Worm (Caenorhabditis elegans) whole organism, L4 larva: Measurements from ENCODE around the gene npr-27.

Experiments used
- F10B5.3 ChIP-seq: sonication (generic microtip); optimal IDR thresholded peaks from 2 replicates; lab custom pipeline; 2016; ENCODE audit warnings: mild to moderate bottlenecking, missing genetic modification characterization, missing compliant biosample characterization
- R02D3.7 ChIP-seq: fragments of 150-350 bp; sonication (generic microtip); optimal IDR thresholded peaks from 3 replicates; lab custom pipeline; 2014; ENCODE audit warnings: missing biosample characterization, missing genetic modification characterization
- T26A8.4 ChIP-seq: fragments of 200-800 bp; sonication (Bioruptor generic); IDR thresholded peaks from 2 replicates; pipeline ENCODE4 v1.3.6; 2022; ENCODE audit warnings: missing genetic modification characterization, missing compliant biosample characterization
- Y75B8A.6 ChIP-seq: fragments of 200-800 bp; sonication (Bioruptor generic); IDR thresholded peaks from 2 replicates; pipeline ENCODE4 v1.3.6; 2022; ENCODE audit warnings: missing genetic modification reagents, missing genetic modification characterization, missing compliant biosample characterization
- ZK546.5 ChIP-seq, 2 experiments: sonication (generic microtip); optimal IDR thresholded peaks; 2 replicates each; lab custom pipeline; 2017; ENCODE audit warnings: missing biosample characterization in 2 of 2, missing genetic modification characterization in 2 of 2
- aha-1 ChIP-seq: fragments of 150-350 bp; peaks from one replicate; lab custom pipeline; 2014; ENCODE audit warnings: missing biosample characterization, missing genetic modification characterization
- arid-1 ChIP-seq: fragments of 200-800 bp; sonication (Bioruptor generic); conservative IDR thresholded peaks from 2 replicates; pipeline ENCODE4 v1.3.6; 2022; ENCODE audit warnings: missing genetic modification reagents, missing genetic modification characterization, missing compliant biosample characterization
- ceh-20 ChIP-seq: fragments of 200-800 bp; sonication (Bioruptor generic); IDR thresholded peaks from 2 replicates; pipeline ENCODE4 v1.3.6; 2022; ENCODE audit warnings: missing genetic modification reagents, missing genetic modification characterization, missing compliant biosample characterization
- cey-2 ChIP-seq: sonication (generic microtip); optimal IDR thresholded peaks from 3 replicates; lab custom pipeline; 2017; ENCODE audit warnings: missing genetic modification characterization, mild to moderate bottlenecking, missing compliant biosample characterization, antibody characterized with exemption, borderline replicate concordance; ENCODE audit not compliant: insufficient read depth
- ctbp-1 ChIP-seq: fragments of 200-800 bp; sonication (Bioruptor generic); IDR thresholded peaks from 2 replicates; pipeline ENCODE4 v1.3.6; 2022; ENCODE audit warnings: missing genetic modification reagents, missing genetic modification characterization, missing compliant biosample characterization
- daf-12 ChIP-seq: fragments of 150-350 bp; optimal IDR thresholded peaks from 2 replicates; lab custom pipeline; 2014; ENCODE audit warnings: missing biosample characterization, missing genetic modification reagents, missing genetic modification characterization
- daf-8 ChIP-seq: fragments of 200-800 bp; sonication (Bioruptor generic); IDR thresholded peaks from 2 replicates; pipeline ENCODE4 v1.3.6; 2022; ENCODE audit warnings: missing genetic modification characterization, missing compliant biosample characterization
- dmd-6 ChIP-seq: fragments of 200-800 bp; sonication (Bioruptor generic); IDR thresholded peaks from 2 replicates; pipeline ENCODE4 v1.3.6; 2022; ENCODE audit warnings: missing genetic modification reagents, missing genetic modification characterization, missing compliant biosample characterization
- dmd-8 ChIP-seq: fragments of 200-800 bp; sonication (Bioruptor generic); IDR thresholded peaks from 2 replicates; pipeline ENCODE4 v1.3.6; 2022; ENCODE audit warnings: missing genetic modification characterization, missing compliant biosample characterization
- egl-27 ChIP-seq: sonication (generic microtip); optimal IDR thresholded peaks from 3 replicates; lab custom pipeline; 2017; ENCODE audit warnings: missing biosample characterization, missing genetic modification reagents, missing genetic modification characterization
- fkh-10 ChIP-seq: fragments of 150-350 bp; optimal IDR thresholded peaks from 2 replicates; lab custom pipeline; 2014; ENCODE audit warnings: missing biosample characterization, missing genetic modification reagents, missing genetic modification characterization
- fos-1 ChIP-seq: fragments of 150-350 bp; optimal IDR thresholded peaks from 2 replicates; lab custom pipeline; 2014; ENCODE audit warnings: missing biosample characterization, missing genetic modification characterization
- jun-1 ChIP-seq: fragments of 150-350 bp; optimal IDR thresholded peaks from 2 replicates; lab custom pipeline; 2014; ENCODE audit warnings: missing biosample characterization, missing genetic modification reagents, missing genetic modification characterization
- mdl-1 ChIP-seq, 2 experiments: fragments of 150-350 bp in 1 of 2; sonication (generic microtip) in 1 of 2; optimal IDR thresholded peaks; 2 replicates each; lab custom pipeline; 2014 to 2017; ENCODE audit warnings: missing biosample characterization in 2 of 2, missing genetic modification characterization in 2 of 2
- mdt-29 ChIP-seq: fragments of 200-800 bp; sonication (Bioruptor generic); IDR thresholded peaks from 2 replicates; pipeline ENCODE4 v1.3.6; 2022; ENCODE audit warnings: missing genetic modification reagents, missing genetic modification characterization, missing compliant biosample characterization
- mxl-3 ChIP-seq: fragments of 200-800 bp; sonication (Bioruptor generic); optimal IDR thresholded peaks from 2 replicates; lab custom pipeline; 2018; ENCODE audit warnings: mild to moderate bottlenecking, missing genetic modification characterization, missing compliant biosample characterization
- nhr-28 ChIP-seq: fragments of 150-350 bp; optimal IDR thresholded peaks from 2 replicates; lab custom pipeline; 2014; ENCODE audit warnings: missing biosample characterization, missing genetic modification characterization
- nhr-6 ChIP-seq: fragments of 150-350 bp; optimal IDR thresholded peaks from 2 replicates; lab custom pipeline; 2014; ENCODE audit warnings: missing biosample characterization, missing genetic modification characterization
- pha-4 ChIP-seq, 2 experiments: fragments of 150-350 bp in 1 of 2; fragments of 200-800 bp in 1 of 2; sonication (Bioruptor generic) in 1 of 2; IDR thresholded peaks in 1 of 2; optimal IDR thresholded peaks in 1 of 2; 2 replicates each; pipeline versions ENCODE4 v1.3.6 to Lab custom; 2014 to 2022; ENCODE audit warnings: missing genetic modification characterization in 2 of 2, missing genetic modification reagents in 2 of 2, missing biosample characterization in 1 of 2, missing compliant biosample characterization in 1 of 2
- pqm-1 ChIP-seq: sonication (generic microtip); optimal IDR thresholded peaks from 2 replicates; lab custom pipeline; 2017; ENCODE audit warnings: missing biosample characterization, missing genetic modification characterization
- rbr-2 ChIP-seq: sonication (generic microtip); optimal IDR thresholded peaks from 2 replicates; lab custom pipeline; 2016; ENCODE audit warnings: missing genotype, missing genetic modification characterization, missing compliant biosample characterization
- saeg-2 ChIP-seq: fragments of 200-800 bp; sonication (Bioruptor generic); IDR thresholded peaks from 2 replicates; pipeline ENCODE4 v1.3.6; 2022; ENCODE audit warnings: missing genetic modification reagents, missing genetic modification characterization, missing compliant biosample characterization
- snpc-1.2 ChIP-seq: fragments of 200-800 bp; sonication (Bioruptor generic); IDR thresholded peaks from 2 replicates; pipeline ENCODE4 v1.3.6; 2022; ENCODE audit warnings: missing genetic modification reagents, missing genetic modification characterization, missing compliant biosample characterization
- unc-62 ChIP-seq, 3 experiments: fragments of 150-350 bp in 1 of 3; sonication (generic microtip); optimal IDR thresholded peaks in 2 of 3; peaks in 1 of 3; 1 replicate in 1 of 3; 2 replicates in 2 of 3; lab custom pipeline; 2014 to 2017; ENCODE audit warnings: missing biosample characterization in 3 of 3, missing genetic modification characterization in 3 of 3, missing genetic modification reagents in 3 of 3, missing genotype in 1 of 3
- vab-7 ChIP-seq: fragments of 200-800 bp; sonication (Bioruptor generic); IDR thresholded peaks from 2 replicates; pipeline ENCODE4 v1.3.6; 2022; ENCODE audit warnings: missing genetic modification reagents, missing genetic modification characterization, missing compliant biosample characterization
- zfp-2 ChIP-seq: sonication (generic microtip); optimal IDR thresholded peaks from 2 replicates; lab custom pipeline; 2016; ENCODE audit warnings: mild to moderate bottlenecking, missing genetic modification characterization, missing compliant biosample characterization
- zip-2 ChIP-seq: fragments of 150-350 bp; optimal IDR thresholded peaks from 2 replicates; lab custom pipeline; 2014; ENCODE audit warnings: missing biosample characterization, missing genetic modification characterization
- ztf-7 ChIP-seq: fragments of 150-350 bp; optimal IDR thresholded peaks from 2 replicates; lab custom pipeline; 2014; ENCODE audit warnings: missing biosample characterization, missing genetic modification characterization

Gene npr-27

ce11 chrIV:7326613-7327149, 21.3 kb downstream of the npr-27 start, which contains the start of gene ifo-1 (continued):
- TF ChIP-seq mdl-1 (tag; optimal IDR thresholded peaks at IDR 0.05; lab: Kevin White, UChicago) (no peak), rbr-2 (tag; lab: Kevin White, UChicago) (no peak), fkh-10 (GFP tag; lab: Kevin White, UChicago) (no peak), arid-1 (GFP tag; lab: Robert Waterston, UW) (no peak), zip-2 (tag; lab: Kevin White, UChicago) (no peak), F10B5.3 (tag; lab: Kevin White, UChicago) (no peak), pha-4 (GFP tag; IDR thresholded peaks at IDR 0.05; lab: Robert Waterston, UW) (no peak), pha-4 (tag; optimal IDR thresholded peaks at IDR 0.05; lab: Kevin White, UChicago) (no peak)

- TF ChIP-seq fos-1 (tag; lab: Kevin White, UChicago) (no peak), pqm-1 (peak; percentile 80), nhr-28 (peak; percentile 33), dmd-6 (GFP tag; lab: Robert Waterston, UW) (peak; percentile 6; the same call in 1 of the 2 replicates), ceh-20 (GFP tag; lab: Robert Waterston, UW) (no peak)
Observed at ce11 chrIV:7328918-7329317, 23.5 kb downstream of the npr-27 start, which contains the start of gene sqst-2. Gene sqst-2 (minus strand): TSS chrIV:7328975.

- no peak for TF ChIP-seq pqm-1
- TF ChIP-seq egl-27 (tag; lab: Kevin White, UChicago), result no peak
- TF ChIP-seq snpc-1.2 (GFP tag; lab: Robert Waterston, UW), result no peak
- no peak for TF ChIP-seq mdt-29 (GFP tag; lab: Robert Waterston, UW)
- TF ChIP-seq ztf-7 (tag; lab: Kevin White, UChicago), result no peak
- no peak for TF ChIP-seq zfp-2 (tag; lab: Kevin White, UChicago)
- TF ChIP-seq R02D3.7, result no peak
- no peak for TF ChIP-seq ctbp-1 (GFP tag; lab: Robert Waterston, UW)
- no peak for TF ChIP-seq pha-4 (GFP tag; IDR thresholded peaks at IDR 0.05; lab: Robert Waterston, UW)
- no peak for TF ChIP-seq pha-4 (tag; optimal IDR thresholded peaks at IDR 0.05; lab: Kevin White, UChicago)
- TF ChIP-seq T26A8.4 (GFP tag; lab: Robert Waterston, UW), result no peak
- no peak for TF ChIP-seq ZK546.5 (tag; optimal IDR thresholded peaks at IDR 0.05; lab: Kevin White, UChicago)
- no peak for TF ChIP-seq dmd-8 (GFP tag; lab: Robert Waterston, UW)
- TF ChIP-seq mxl-3 (GFP tag; lab: Kevin White, UChicago), result no peak
- TF ChIP-seq saeg-2, result no peak
- TF ChIP-seq daf-8 (GFP tag; lab: Robert Waterston, UW), result no peak
- TF ChIP-seq aha-1 (tag; lab: Kevin White, UChicago), result no peak
- no peak for TF ChIP-seq jun-1 (tag; lab: Kevin White, UChicago)
- TF ChIP-seq vab-7 (GFP tag; lab: Robert Waterston, UW), result no peak
Observed at ce11 chrIV:7332695-7333094, 27.3 kb downstream of the npr-27 start, which contains the start of gene ocr-4. Gene ocr-4 (minus strand): TSS chrIV:7332795.

- no peak for TF ChIP-seq Y75B8A.6 (GFP tag; lab: Robert Waterston, UW)
- no peak for TF ChIP-seq pha-4 (GFP tag; IDR thresholded peaks at IDR 0.05; lab: Robert Waterston, UW)
- TF ChIP-seq pha-4 (tag; optimal IDR thresholded peaks at IDR 0.05; lab: Kevin White, UChicago), result no peak
- TF ChIP-seq aha-1 (tag; lab: Kevin White, UChicago), result peak; percentile 95
- TF ChIP-seq unc-62 (GFP tag; optimal IDR thresholded peaks at IDR 0.05 in 1 of 2; lab: Kevin White, UChicago), result peak in 1 of 2 experiments; percentile 70
- no peak for TF ChIP-seq unc-62 (tag; optimal IDR thresholded peaks at IDR 0.05; lab: Kevin White, UChicago)
- TF ChIP-seq nhr-6, result no peak
- no peak for TF ChIP-seq daf-12 (tag; lab: Kevin White, UChicago)
- TF ChIP-seq cey-2 (tag; lab: Kevin White, UChicago), result no peak
Observed at ce11 chrIV:7338042-7338441, 32.6 kb downstream of the npr-27 start.
